Worm (Caenorhabditis elegans) whole organism, L4 larva: Measurements from ENCODE around the gene T24G10.2.

ENCODE experiments used
- D1046.2 ChIP-seq: fragments of 200-800 bp; sonication (Bioruptor generic); IDR thresholded peaks from 2 replicates; pipeline ENCODE4 v1.3.6; 2022; ENCODE audit warnings: missing genetic modification characterization, missing compliant biosample characterization
- F10B5.3 ChIP-seq: sonication (generic microtip); optimal IDR thresholded peaks from 2 replicates; lab custom pipeline; 2016; ENCODE audit warnings: mild to moderate bottlenecking, missing genetic modification characterization, missing compliant biosample characterization
- F26F4.8 ChIP-seq: fragments of 200-800 bp; sonication (Bioruptor generic); conservative IDR thresholded peaks from 2 replicates; pipeline ENCODE4 v1.3.6; 2022; ENCODE audit warnings: missing genetic modification characterization, missing compliant biosample characterization
- R02D3.7 ChIP-seq: fragments of 150-350 bp; sonication (generic microtip); optimal IDR thresholded peaks from 3 replicates; lab custom pipeline; 2014; ENCODE audit warnings: missing biosample characterization, missing genetic modification characterization
- Y75B8A.6 ChIP-seq: fragments of 200-800 bp; sonication (Bioruptor generic); IDR thresholded peaks from 2 replicates; pipeline ENCODE4 v1.3.6; 2022; ENCODE audit warnings: missing genetic modification reagents, missing genetic modification characterization, missing compliant biosample characterization
- aha-1 ChIP-seq: fragments of 150-350 bp; peaks from one replicate; lab custom pipeline; 2014; ENCODE audit warnings: missing biosample characterization, missing genetic modification characterization
- ama-1 ChIP-seq: fragments of 150-350 bp; optimal IDR thresholded peaks from 2 replicates; lab custom pipeline; 2014; ENCODE audit warnings: inconsistent platforms, mixed read lengths
- ceh-28 ChIP-seq: fragments of 150-350 bp; optimal IDR thresholded peaks from 2 replicates; lab custom pipeline; 2014; ENCODE audit warnings: missing biosample characterization, missing genetic modification reagents, missing genetic modification characterization
- ceh-44 ChIP-seq: fragments of 200-800 bp; sonication (Bioruptor generic); IDR thresholded peaks from 2 replicates; pipeline ENCODE4 v1.3.6; 2022; ENCODE audit warnings: missing genetic modification reagents, missing genetic modification characterization, missing compliant biosample characterization
- daf-16 ChIP-seq, 3 experiments: sonication (generic microtip); optimal IDR thresholded peaks; 2 replicates each; lab custom pipeline; 2016 to 2017; ENCODE audit warnings: missing genetic modification characterization in 3 of 3, missing genetic modification reagents in 3 of 3, mild to moderate bottlenecking in 2 of 3, missing compliant biosample characterization in 2 of 3, missing biosample characterization in 1 of 3, moderate library complexity in 1 of 3
- dmd-6 ChIP-seq: fragments of 200-800 bp; sonication (Bioruptor generic); IDR thresholded peaks from 2 replicates; pipeline ENCODE4 v1.3.6; 2022; ENCODE audit warnings: missing genetic modification reagents, missing genetic modification characterization, missing compliant biosample characterization
- dmd-9 ChIP-seq: fragments of 200-800 bp; sonication (Bioruptor generic); IDR thresholded peaks from 2 replicates; pipeline ENCODE4 v1.3.6; 2022; ENCODE audit warnings: missing genetic modification reagents, missing genetic modification characterization, missing compliant biosample characterization
- dpl-1 ChIP-seq: fragments of 150-350 bp; optimal IDR thresholded peaks from 2 replicates; lab custom pipeline; 2014; ENCODE audit warnings: missing biosample characterization, missing genetic modification reagents, missing genetic modification characterization
- hmg-1.1 ChIP-seq: fragments of 200-800 bp; sonication (Bioruptor generic); IDR thresholded peaks from 2 replicates; pipeline ENCODE4 v1.3.6; 2022; ENCODE audit warnings: missing genetic modification reagents, missing genetic modification characterization, missing compliant biosample characterization
- lim-7 ChIP-seq: fragments of 200-800 bp; sonication (Bioruptor generic); IDR thresholded peaks from 2 replicates; pipeline ENCODE4 v1.3.6; 2022; ENCODE audit warnings: missing genetic modification characterization, missing compliant biosample characterization
- lsy-2 ChIP-seq, 2 experiments: fragments of 150-350 bp in 1 of 2; sonication (generic microtip) in 1 of 2; optimal IDR thresholded peaks; 2 replicates each; lab custom pipeline; 2014 to 2017; ENCODE audit warnings: missing biosample characterization in 2 of 2, missing genetic modification characterization in 2 of 2
- mes-2 ChIP-seq: sonication (generic microtip); optimal IDR thresholded peaks from 2 replicates; lab custom pipeline; 2016; ENCODE audit warnings: missing genotype, mild to moderate bottlenecking, missing genetic modification characterization, missing compliant biosample characterization; ENCODE audit not compliant: poor library complexity, severe bottlenecking
- mxl-3 ChIP-seq: fragments of 200-800 bp; sonication (Bioruptor generic); optimal IDR thresholded peaks from 2 replicates; lab custom pipeline; 2018; ENCODE audit warnings: mild to moderate bottlenecking, missing genetic modification characterization, missing compliant biosample characterization
- nhr-10 ChIP-seq: fragments of 150-350 bp; optimal IDR thresholded peaks from 2 replicates; lab custom pipeline; 2014; ENCODE audit warnings: missing biosample characterization, missing genetic modification characterization
- nhr-28 ChIP-seq: fragments of 150-350 bp; optimal IDR thresholded peaks from 2 replicates; lab custom pipeline; 2014; ENCODE audit warnings: missing biosample characterization, missing genetic modification characterization
- nhr-42 ChIP-seq: fragments of 200-800 bp; sonication (Bioruptor generic); IDR thresholded peaks from 2 replicates; pipeline ENCODE4 v1.3.6; 2022; ENCODE audit warnings: missing genetic modification characterization, missing compliant biosample characterization
- nhr-48 ChIP-seq: sonication (generic microtip); optimal IDR thresholded peaks from 2 replicates; lab custom pipeline; 2016; ENCODE audit warnings: mild to moderate bottlenecking, missing genetic modification characterization, missing compliant biosample characterization
- nhr-6 ChIP-seq: fragments of 150-350 bp; optimal IDR thresholded peaks from 2 replicates; lab custom pipeline; 2014; ENCODE audit warnings: missing biosample characterization, missing genetic modification characterization
- pha-4 ChIP-seq, 2 experiments: fragments of 150-350 bp in 1 of 2; fragments of 200-800 bp in 1 of 2; sonication (Bioruptor generic) in 1 of 2; IDR thresholded peaks in 1 of 2; optimal IDR thresholded peaks in 1 of 2; 2 replicates each; pipeline versions ENCODE4 v1.3.6 to Lab custom; 2014 to 2022; ENCODE audit warnings: missing genetic modification characterization in 2 of 2, missing genetic modification reagents in 2 of 2, missing biosample characterization in 1 of 2, missing compliant biosample characterization in 1 of 2
- set-16 ChIP-seq: fragments of 200-800 bp; sonication (Bioruptor generic); IDR thresholded peaks from 2 replicates; pipeline ENCODE4 v1.3.6; 2022; ENCODE audit warnings: missing genetic modification reagents, missing genetic modification characterization, missing compliant biosample characterization
- tra-1 ChIP-seq: fragments of 200-800 bp; sonication (Bioruptor generic); IDR thresholded peaks from 2 replicates; pipeline ENCODE4 v1.3.6; 2022; ENCODE audit warnings: missing genetic modification reagents, missing genetic modification characterization, missing compliant biosample characterization
- unc-130 ChIP-seq: sonication (generic microtip); optimal IDR thresholded peaks from 2 replicates; lab custom pipeline; 2016; ENCODE audit warnings: missing genetic modification reagents, missing genetic modification characterization, missing compliant biosample characterization
- zfp-3 ChIP-seq: fragments of 200-800 bp; sonication (Bioruptor generic); conservative IDR thresholded peaks from 2 replicates; pipeline ENCODE4 v1.3.6; 2022; ENCODE audit warnings: missing genetic modification reagents, missing genetic modification characterization, missing compliant biosample characterization

The T24G10.2 gene

ce11 chrIII:5483738-5484315 is 41.3 kb upstream of the T24G10.2 start, which contains the start of the genes R02F2.7 and R02F2.4:
R02F2.7 (minus strand) TSS chrIII:5483773.
R02F2.4 (plus strand) TSS chrIII:5484289.
- TF ChIP-seq nhr-6 (tag; lab: Kevin White, UChicago) (no peak), nhr-10 (tag; lab: Kevin White, UChicago) (no peak), tra-1 (GFP tag; lab: Robert Waterston, UW) (no peak), R02D3.7 (tag; lab: Kevin White, UChicago) (no peak), nhr-28 (no peak), unc-130 (peak; percentile 22), dpl-1 (GFP tag; lab: Kevin White, UChicago) (peak; percentile 74), F26F4.8 (no peak), F10B5.3 (tag; lab: Kevin White, UChicago) (no peak), D1046.2 (GFP tag; lab: Robert Waterston, UW) (no peak), lsy-2 (tag; optimal IDR thresholded peaks at IDR 0.05; lab: Kevin White, UChicago) (no peak), set-16 (GFP tag; lab: Robert Waterston, UW) (no peak), dmd-9 (GFP tag; lab: Robert Waterston, UW) (no peak), nhr-42 (GFP tag; lab: Robert Waterston, UW) (no peak), ceh-44 (GFP tag; lab: Robert Waterston, UW) (no peak), ama-1 (lab: Kevin White, UChicago) (no peak), mes-2 (peak; percentile 41), pha-4 (GFP tag; IDR thresholded peaks at IDR 0.05; lab: Robert Waterston, UW) (no peak), pha-4 (tag; optimal IDR thresholded peaks at IDR 0.05; lab: Kevin White, UChicago) (no peak)

- TF ChIP-seq lim-7 (0 out of 2 replicates have a peak, but pooled peaks have one; percentile 45), zfp-3 (GFP tag; lab: Robert Waterston, UW) (no peak), set-16 (GFP tag; lab: Robert Waterston, UW) (peak; percentile 91), nhr-28 (no peak), D1046.2 (GFP tag; lab: Robert Waterston, UW) (no peak), Y75B8A.6 (GFP tag; lab: Robert Waterston, UW) (no peak), hmg-1.1 (GFP tag; lab: Robert Waterston, UW) (0 out of 2 replicates have a peak, but pooled peaks have one; percentile 9), ceh-28 (tag; lab: Kevin White, UChicago) (peak; percentile 86), daf-16 (GFP tag; optimal IDR thresholded peaks at IDR 0.05; lab: Kevin White, UChicago) (no peak), daf-16 (tag; optimal IDR thresholded peaks at IDR 0.05; lab: Kevin White, UChicago) (no peak), unc-130 (no peak), ama-1 (lab: Kevin White, UChicago) (no peak)
These were observed 37.1 kb upstream of the T24G10.2 start for ce11 chrIII:5479493-5480167.

DNA sequence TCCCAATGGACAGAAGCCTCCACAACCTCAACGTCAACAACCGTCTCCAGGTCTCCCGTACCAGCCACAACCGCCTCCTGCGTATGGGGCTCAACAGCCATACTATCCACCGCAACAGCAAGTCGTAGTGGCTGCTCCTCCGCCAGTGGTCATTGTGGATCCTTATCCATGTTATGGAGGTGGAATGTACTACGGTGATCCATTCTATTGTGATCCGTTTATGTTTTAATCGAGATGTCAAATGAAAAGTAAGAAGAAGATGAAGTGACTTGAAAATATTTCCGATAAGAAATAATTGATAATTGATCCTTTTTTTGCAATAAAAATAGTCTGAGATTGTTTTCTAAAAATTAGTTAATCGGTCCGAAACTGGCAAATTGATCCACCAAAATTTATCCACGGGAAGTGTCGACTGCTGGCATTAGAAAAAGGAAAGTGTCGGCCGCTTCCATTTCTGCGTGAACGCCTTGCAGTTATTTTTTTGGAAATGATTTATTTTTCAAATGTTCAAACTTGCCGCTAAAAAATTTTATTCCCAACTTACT is 36.3 kb upstream of the T24G10.2 start, which contains the start of the genes R02F2.6 and R02F2.5:
TSS of gene R02F2.6 (minus strand) at position 101 of the 545 bp plus-strand sequence.
TSS of gene R02F2.5 (plus strand) at position 495 of the 545 bp plus-strand sequence.
- peak; percentile 83 for TF ChIP-seq aha-1 (tag; lab: Kevin White, UChicago)
- no peak for TF ChIP-seq nhr-48 (tag; lab: Kevin White, UChicago)
- TF ChIP-seq set-16 (GFP tag; lab: Robert Waterston, UW): peak; percentile 48; the same call in 1 of the 2 replicates

- TF ChIP-seq aha-1 (tag; lab: Kevin White, UChicago) (peak; percentile 48), dmd-6 (GFP tag; lab: Robert Waterston, UW) (no peak)
These were observed 35.5 kb upstream of the T24G10.2 start, which contains the start of gene R02F2.10 for ce11 chrIII:5478011-5478410. R02F2.10 (plus strand) TSS chrIII:5478311.

- TF ChIP-seq mxl-3 (GFP tag; lab: Kevin White, UChicago) (peak; percentile 16), Y75B8A.6 (GFP tag; lab: Robert Waterston, UW) (no peak)
These were observed 31.6 kb upstream of the T24G10.2 start, which contains the start of gene lon-1 for ce11 chrIII:5474176-5474575. lon-1 (plus strand) TSS chrIII:5474476.
